Worm (Caenorhabditis elegans) whole organism, L2 larva: Measurements from ENCODE around the gene F55G7.4.

Experiments
- fos-1 ChIP-seq: fragments of 150-350 bp; optimal IDR thresholded peaks from 2 replicates; lab custom pipeline; 2014; ENCODE audit warnings: missing biosample characterization, missing genetic modification characterization
- sem-4 ChIP-seq: fragments of 150-350 bp; optimal IDR thresholded peaks from 2 replicates; lab custom pipeline; 2014; ENCODE audit warnings: missing biosample characterization, missing genetic modification reagents, missing genetic modification characterization

DNA sequence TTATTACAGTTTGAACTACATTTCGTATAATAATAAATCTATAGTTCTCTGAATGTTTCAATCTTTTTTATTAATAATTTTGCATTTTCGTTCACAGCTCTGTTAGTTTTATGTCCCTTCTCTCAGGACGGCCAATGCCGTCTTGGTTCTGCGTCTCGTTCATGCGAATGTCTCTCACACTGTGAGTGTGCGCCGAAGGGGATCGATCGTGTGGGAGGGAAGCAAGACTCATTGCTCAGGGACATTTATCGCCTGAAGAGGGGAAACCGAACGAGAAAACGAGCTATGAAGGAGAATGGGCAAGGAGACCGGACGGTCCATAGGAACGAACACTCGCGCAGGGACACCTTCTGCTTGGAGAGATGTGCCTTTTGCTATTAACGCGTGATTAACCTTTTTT, 28.7 kb upstream of the F55G7.4 start:
- TF ChIP-seq sem-4 (tag; lab: Kevin White, UChicago), result no peak
- no peak for TF ChIP-seq fos-1
